Worm (Caenorhabditis elegans) whole organism, early embryonic: ENCODE measurements around the gene Y39A1A.10.

Source experiments
- B0310.2 ChIP-seq: sonication (generic microtip); optimal IDR thresholded peaks from 2 replicates; lab custom pipeline; 2016; ENCODE audit warnings: mild to moderate bottlenecking, missing genetic modification characterization, missing compliant biosample characterization
- F13C5.2 ChIP-seq: sonication (generic microtip); optimal IDR thresholded peaks from 2 replicates; lab custom pipeline; 2017; ENCODE audit warnings: mild to moderate bottlenecking, missing genetic modification characterization, inconsistent platforms, missing compliant biosample characterization
- aly-1 ChIP-seq: sonication (generic microtip); optimal IDR thresholded peaks from 2 replicates; lab custom pipeline; 2016; ENCODE audit warnings: missing genetic modification characterization, missing compliant biosample characterization
- ama-1 ChIP-seq: fragments of 150-350 bp; optimal IDR thresholded peaks from 2 replicates; lab custom pipeline; 2014
- ceh-13 ChIP-seq: fragments of 200-800 bp; sonication (Bioruptor generic); optimal IDR thresholded peaks from 2 replicates; lab custom pipeline; 2018; ENCODE audit warnings: mild to moderate bottlenecking, missing genetic modification characterization, missing compliant biosample characterization
- ceh-36 ChIP-seq: sonication (generic microtip); optimal IDR thresholded peaks from 2 replicates; lab custom pipeline; 2016; ENCODE audit warnings: missing genetic modification characterization, inconsistent platforms, missing compliant biosample characterization
- ets-7 ChIP-seq: sonication (generic microtip); optimal IDR thresholded peaks from 2 replicates; lab custom pipeline; 2016; ENCODE audit warnings: missing genotype, missing genetic modification characterization, missing compliant biosample characterization
- flt-1 ChIP-seq: fragments of 200-800 bp; sonication (Bioruptor generic); IDR thresholded peaks from 2 replicates; pipeline ENCODE4 v1.3.6; 2022; ENCODE audit warnings: missing genetic modification characterization, missing compliant biosample characterization
- hmbx-1 ChIP-seq: sonication (generic microtip); optimal IDR thresholded peaks from 2 replicates; lab custom pipeline; 2016; ENCODE audit warnings: mild to moderate bottlenecking, missing genetic modification characterization, missing compliant biosample characterization
- hmg-4 ChIP-seq: fragments of 200-800 bp; sonication (Bioruptor generic); optimal IDR thresholded peaks from 2 replicates; lab custom pipeline; 2018; ENCODE audit warnings: mild to moderate bottlenecking, missing genetic modification characterization, missing compliant biosample characterization
- hnd-1 ChIP-seq: sonication (generic microtip); optimal IDR thresholded peaks from 2 replicates; lab custom pipeline; 2016; ENCODE audit warnings: missing genetic modification characterization, missing compliant biosample characterization
- pes-1 ChIP-seq: fragments of 200-800 bp; sonication (Bioruptor generic); IDR thresholded peaks from 2 replicates; pipeline ENCODE4 v1.3.6; 2022; ENCODE audit warnings: missing genetic modification reagents, missing genetic modification characterization, missing compliant biosample characterization
- scrt-1 ChIP-seq: fragments of 200-800 bp; sonication (Bioruptor generic); IDR thresholded peaks from 2 replicates; pipeline ENCODE4 v1.3.6; 2022; ENCODE audit warnings: missing genetic modification characterization, missing compliant biosample characterization
- sea-1 ChIP-seq: fragments of 200-800 bp; sonication (Bioruptor generic); conservative IDR thresholded peaks from 2 replicates; pipeline ENCODE4 v1.3.6; 2022; ENCODE audit warnings: missing genetic modification characterization, missing compliant biosample characterization
- tbx-11 ChIP-seq: fragments of 200-800 bp; sonication (Bioruptor generic); IDR thresholded peaks from 2 replicates; pipeline ENCODE4 v1.3.6; 2022; ENCODE audit warnings: missing genetic modification characterization, missing compliant biosample characterization
- tbx-37 ChIP-seq: fragments of 200-800 bp; sonication (Bioruptor generic); conservative IDR thresholded peaks from 2 replicates; pipeline ENCODE4 v1.3.6; 2022; ENCODE audit warnings: missing genetic modification reagents, missing genetic modification characterization, missing compliant biosample characterization
- tra-4 ChIP-seq: sonication (generic microtip); optimal IDR thresholded peaks from 2 replicates; lab custom pipeline; 2017; ENCODE audit warnings: missing genetic modification characterization, missing compliant biosample characterization

Gene Y39A1A.10

DNA sequence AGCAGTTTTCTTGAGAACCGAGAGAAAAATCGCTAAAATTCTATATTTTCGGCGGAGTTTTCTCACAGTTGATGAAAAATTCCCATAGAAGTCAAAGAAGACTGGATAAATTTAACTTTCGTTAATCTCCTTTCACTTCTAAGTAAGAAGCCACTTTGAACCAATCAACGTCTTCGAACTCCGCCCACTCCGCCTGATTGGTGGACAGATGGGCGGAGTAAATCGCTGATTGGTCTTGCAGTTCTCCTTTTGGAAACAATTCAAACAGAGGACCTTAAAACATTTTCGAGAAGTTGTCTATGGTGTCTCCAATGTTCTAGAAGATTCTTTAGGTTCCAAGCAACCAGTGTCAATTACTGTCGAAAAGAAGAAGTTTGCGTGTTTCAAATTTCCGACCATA, 25.9 kb downstream of the Y39A1A.10 start:
- TF ChIP-seq F13C5.2 (tag; lab: Kevin White, UChicago) (no peak), hnd-1 (tag; lab: Kevin White, UChicago) (no peak), hmg-4 (GFP tag; lab: Kevin White, UChicago) (no peak), tbx-11 (GFP tag; lab: Robert Waterston, UW) (no peak), sea-1 (no peak), tra-4 (tag; lab: Kevin White, UChicago) (no peak), ama-1 (no peak), aly-1 (tag; lab: Kevin White, UChicago) (no peak)

DNA sequence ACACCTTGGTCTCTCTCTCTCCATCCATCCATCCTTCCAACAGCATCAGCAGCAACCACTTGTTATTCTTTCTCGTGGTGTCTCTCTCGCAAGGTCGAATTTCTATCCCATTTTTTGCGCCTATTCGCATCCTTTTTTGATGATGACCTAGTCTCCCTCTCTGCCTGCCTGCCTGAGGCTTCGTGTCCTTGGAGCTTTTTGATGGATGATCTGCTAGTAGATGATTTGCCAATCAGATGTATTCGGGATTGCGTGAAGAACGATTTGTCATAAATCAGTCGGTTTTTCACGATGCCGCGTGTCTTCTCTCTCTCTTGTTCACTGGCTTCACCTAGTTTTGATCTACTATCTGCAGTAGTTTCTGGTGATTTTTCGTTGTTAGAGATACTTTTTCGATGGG, 28.8 kb downstream of the Y39A1A.10 start:
- TF ChIP-seq tbx-11 (GFP tag; lab: Robert Waterston, UW) = no peak
- no peak for TF ChIP-seq aly-1 (tag; lab: Kevin White, UChicago)
- TF ChIP-seq B0310.2 (tag; lab: Kevin White, UChicago) = no peak
- no peak for TF ChIP-seq ceh-36 (tag; lab: Kevin White, UChicago)
- TF ChIP-seq pes-1 = no peak

DNA sequence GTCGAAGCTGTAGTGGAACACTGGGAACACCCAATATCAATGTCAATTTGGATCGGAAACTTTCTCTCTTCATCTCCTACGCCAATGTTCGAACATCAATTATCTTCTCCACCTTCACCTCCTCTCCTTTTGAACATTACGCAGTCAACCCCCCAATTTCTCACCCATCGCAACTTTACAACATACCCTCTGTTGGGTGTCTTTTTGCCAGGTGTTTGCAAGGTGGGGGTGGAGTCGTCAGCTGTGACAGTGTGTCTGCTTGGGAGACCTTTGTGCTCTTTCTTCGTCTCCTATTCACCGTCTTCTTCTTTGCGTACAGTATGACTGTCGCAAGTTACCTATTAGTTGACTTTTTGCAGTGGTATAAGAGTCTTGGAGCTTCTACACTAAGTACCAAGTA, 34.1 kb downstream of the Y39A1A.10 start:
- TF ChIP-seq sea-1 (peak; percentile 58), B0310.2 (tag; lab: Kevin White, UChicago) (no peak), flt-1 (GFP tag; lab: Robert Waterston, UW) (no peak), ets-7 (tag; lab: Kevin White, UChicago) (no peak), pes-1 (no peak), ceh-13 (GFP tag; lab: Kevin White, UChicago) (no peak), F13C5.2 (tag; lab: Kevin White, UChicago) (no peak), scrt-1 (GFP tag; lab: Robert Waterston, UW) (no peak), hnd-1 (tag; lab: Kevin White, UChicago) (no peak), aly-1 (tag; lab: Kevin White, UChicago) (no peak), hmg-4 (GFP tag; lab: Kevin White, UChicago) (peak; percentile 53), tbx-37 (GFP tag; lab: Robert Waterston, UW) (no peak), hmbx-1 (tag; lab: Kevin White, UChicago) (no peak)

DNA sequence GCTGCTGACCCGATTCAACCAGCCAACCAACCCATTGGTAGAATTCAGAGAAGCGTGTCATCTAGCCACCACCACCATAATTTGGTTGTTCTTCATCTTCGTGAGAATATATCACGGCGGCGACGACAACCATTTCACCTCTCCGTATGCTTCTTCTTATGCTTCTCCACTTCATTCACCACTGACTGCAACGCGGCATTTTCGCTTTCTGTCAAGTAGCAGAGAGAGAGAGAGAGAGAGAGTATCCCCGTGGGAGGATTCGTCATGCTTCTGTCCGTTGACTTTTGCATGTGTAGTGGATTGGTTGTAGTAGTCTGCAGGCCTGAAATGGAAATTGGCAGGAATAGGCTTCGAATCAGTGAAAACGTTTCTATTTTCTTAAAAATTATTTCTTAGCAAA, 39.4 kb downstream of the Y39A1A.10 start:
- no peak for TF ChIP-seq hnd-1 (tag; lab: Kevin White, UChicago)
- TF ChIP-seq scrt-1 (GFP tag; lab: Robert Waterston, UW) = no peak
- TF ChIP-seq flt-1 (GFP tag; lab: Robert Waterston, UW) = no peak
- no peak for TF ChIP-seq hmbx-1 (tag; lab: Kevin White, UChicago)
- no peak for TF ChIP-seq sea-1
- TF ChIP-seq ama-1 = no peak
- no peak for TF ChIP-seq pes-1
- TF ChIP-seq ets-7 (tag; lab: Kevin White, UChicago) = no peak
- TF ChIP-seq ceh-13 (GFP tag; lab: Kevin White, UChicago) = no peak
- TF ChIP-seq F13C5.2 (tag; lab: Kevin White, UChicago) = no peak

DNA sequence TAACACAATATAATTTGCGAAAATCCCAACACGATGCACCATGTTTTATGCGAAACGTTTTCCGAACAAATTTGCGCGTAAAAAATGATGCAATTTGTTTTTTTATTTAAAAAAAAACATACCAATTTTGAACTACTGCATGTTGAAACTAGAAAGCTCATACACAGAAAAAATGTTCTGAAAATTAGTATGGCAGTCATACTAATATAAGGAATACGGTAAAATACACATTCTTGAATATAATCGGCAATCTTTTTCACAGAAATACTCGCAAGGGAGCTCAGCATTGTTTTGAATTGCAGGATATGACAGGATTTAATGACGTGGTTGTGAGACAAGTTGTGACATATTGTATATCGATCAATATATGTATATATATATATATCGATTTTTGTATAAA, 46.4 kb downstream of the Y39A1A.10 start, which contains the start of gene Y39A1A.16:
TSS of gene Y39A1A.16 (plus strand) at position 301 of the 400 bp plus-strand sequence.
- TF ChIP-seq B0310.2 (tag; lab: Kevin White, UChicago) = no peak
- TF ChIP-seq tra-4 (tag; lab: Kevin White, UChicago) = no peak
- no peak for TF ChIP-seq tbx-11 (GFP tag; lab: Robert Waterston, UW)
- TF ChIP-seq ceh-36 (tag; lab: Kevin White, UChicago) = no peak
- TF ChIP-seq ets-7 (tag; lab: Kevin White, UChicago) = no peak
- no peak for TF ChIP-seq pes-1
